Fruit fly (Drosophila melanogaster): ENCODE measurements around the gene mthl9.

- TF ChIP-seq Hr39 (GFP tag; optimal IDR thresholded peaks at IDR 0.05) = no peak
- no peak for TF ChIP-seq CG11902 (GFP tag; optimal IDR thresholded peaks at IDR 0.05)
- no peak for TF ChIP-seq CG6163 (GFP tag; IDR thresholded peaks at IDR 0.05)
- TF ChIP-seq svp (GFP tag) = peak; percentile 98
- TF ChIP-seq CG16779 (tag; optimal IDR thresholded peaks at IDR 0.05) = no peak
- TF ChIP-seq CG6276 (GFP tag; optimal IDR thresholded peaks at IDR 0.05) = no peak
- TF ChIP-seq CG8319 (GFP tag; optimal IDR thresholded peaks at IDR 0.05) = no peak
- TF ChIP-seq Lpt (GFP tag; optimal IDR thresholded peaks at IDR 0.05) = no peak
- no peak for TF ChIP-seq CG34406 (GFP tag; optimal IDR thresholded peaks at IDR 0.05)
- TF ChIP-seq fd59A (GFP tag; optimal IDR thresholded peaks at IDR 0.05) = no peak
Measured at dm6 chr3L:291583-292145, 40.4 kb downstream of the mthl9 start.
